Fruit fly (Drosophila melanogaster): ENCODE data around the gene TfIIB.
A peak's percentile ranks its signal among the peaks of the same experiment; 100 is the strongest.

The TfIIB gene

dm6 chr2L:10387869-10388726 is 43.0 kb upstream of the TfIIB start, which contains the start of gene da (continued):
- TF ChIP-seq nmo (GFP tag; optimal IDR thresholded peaks at IDR 0.05) (peak; percentile 73), bbx (GFP tag; IDR thresholded peaks at IDR 0.05; ENCODE audit: partially characterized antibody) (peak; percentile 60), sug (tag; optimal IDR thresholded peaks at IDR 0.05) (peak; percentile 75), ap (GFP tag; IDR thresholded peaks at IDR 0.05) (no peak), CG6813 (GFP tag; optimal IDR thresholded peaks at IDR 0.05) (peak; percentile 52), Drgx (GFP tag; IDR thresholded peaks at IDR 0.05) (peak; percentile 37; the same call in 1 of the 2 replicates), Dfd (GFP tag; optimal IDR thresholded peaks at IDR 0.05) (peak in 1 of 2 experiments; percentile 43), Tbp (GFP tag; optimal IDR thresholded peaks at IDR 0.05) (no peak), esg (GFP tag; conservative IDR thresholded peaks at IDR 0.05) (peak; percentile 36; the same call in 1 of the 2 replicates), Usf (GFP tag; optimal IDR thresholded peaks at IDR 0.05) (no peak), CG1024 (GFP tag; IDR thresholded peaks at IDR 0.05) (peak; percentile 96), CG2116 (GFP tag; optimal IDR thresholded peaks at IDR 0.05) (peak; percentile 99), nerfin-2 (GFP tag; IDR thresholded peaks at IDR 0.05; ENCODE audit: partially characterized antibody) (peak; percentile 65), oc (tag; optimal IDR thresholded peaks at IDR 0.05) (no peak), CG10462 (GFP tag; optimal IDR thresholded peaks at IDR 0.05) (peak; percentile 10), Doc2 (GFP tag; IDR thresholded peaks at IDR 0.05) (no peak), kay (GFP tag; optimal IDR thresholded peaks at IDR 0.05) (peak; percentile 95), mld (GFP tag; IDR thresholded peaks at IDR 0.05; ENCODE audit: partially characterized antibody) (no peak), sqz (GFP tag; optimal IDR thresholded peaks at IDR 0.05) (no peak), Opbp (GFP tag; IDR thresholded peaks at IDR 0.05; ENCODE audit: partially characterized antibody) (peak; percentile 47; the same call in 1 of the 3 replicates), pita (GFP tag; optimal IDR thresholded peaks at IDR 0.05) (no peak), seq (GFP tag; IDR thresholded peaks at IDR 0.05) (no peak; the same call in 1 of the 2 replicates), danr (GFP tag; IDR thresholded peaks at IDR 0.05) (no peak), Dip2 (GFP tag; IDR thresholded peaks at IDR 0.05) (no peak), CG16813 (GFP tag; IDR thresholded peaks at IDR 0.05; ENCODE audit: partially characterized antibody) (peak; percentile 64), ewg (GFP tag; optimal IDR thresholded peaks at IDR 0.05) (no peak), chif (GFP tag; optimal IDR thresholded peaks at IDR 0.05) (peak; percentile 44 to 55), crc (GFP tag; optimal IDR thresholded peaks at IDR 0.05) (peak; percentile 34), CG13894 (tag; optimal IDR thresholded peaks at IDR 0.05) (peak; percentile 53), nom (GFP tag; optimal IDR thresholded peaks at IDR 0.05) (peak; percentile 15), CG31365 (tag; optimal IDR thresholded peaks at IDR 0.05) (no peak), PHDP (tag; optimal IDR thresholded peaks at IDR 0.05) (peak; percentile 68), NfI (GFP tag; optimal IDR thresholded peaks at IDR 0.05) (peak; percentile 75), CG3163 (GFP tag; optimal IDR thresholded peaks at IDR 0.05) (no peak), CG3726 (GFP tag; IDR thresholded peaks at IDR 0.05) (no peak), mam (GFP tag; optimal IDR thresholded peaks at IDR 0.05) (peak; percentile 70), Hmr (GFP tag; optimal IDR thresholded peaks at IDR 0.05) (peak; percentile 63), hbn (GFP tag; IDR thresholded peaks at IDR 0.05; ENCODE audit: partially characterized antibody) (peak; percentile 41), Asciz (GFP tag; optimal IDR thresholded peaks at IDR 0.05) (peak; percentile 23), CG12236 (GFP tag; optimal IDR thresholded peaks at IDR 0.05) (peak; percentile 48), CG11456 (GFP tag; IDR thresholded peaks at IDR 0.05) (no peak; the same call in 2 of the 3 replicates), Fer1 (GFP tag; optimal IDR thresholded peaks at IDR 0.05) (peak; percentile 26), twi (tag; optimal IDR thresholded peaks at IDR 0.05) (peak; percentile 43), CG14014 (GFP tag; IDR thresholded peaks at IDR 0.05) (peak; percentile 64; the same call in 1 of the 2 replicates), tio (GFP tag; optimal IDR thresholded peaks at IDR 0.05) (no peak), Oli (tag; optimal IDR thresholded peaks at IDR 0.05) (no peak), lbe (GFP tag; optimal IDR thresholded peaks at IDR 0.05) (no peak), Ptx1 (GFP tag; IDR thresholded peaks at IDR 0.05) (peak; percentile 54)
